Fruit fly (Drosophila melanogaster) whole organism, embryonic: ENCODE data around the gene CG13984.

Experiments used
- ATbp ChIP-seq: fragments of 200-800 bp; sonication (Bioruptor generic); optimal IDR thresholded peaks from 2 replicates; lab custom pipeline; 2017; ENCODE audit warnings: missing biosample characterization, mild to moderate bottlenecking, missing genetic modification characterization, missing genetic modification reagents
- Bteb2 ChIP-seq: fragments of 200-800 bp; sonication (Bioruptor generic); optimal IDR thresholded peaks from 2 replicates; lab custom pipeline; 2016; ENCODE audit warnings: missing biosample characterization, missing genetic modification characterization
- CG10321 ChIP-seq: fragments of 200-800 bp; sonication (Bioruptor generic); IDR thresholded peaks from 2 replicates; pipeline ENCODE4 v1.3.6; 2022; ENCODE audit warnings: missing biosample characterization, missing genetic modification characterization
- CG13123 ChIP-seq: fragments of 200-800 bp; sonication (Bioruptor generic); optimal IDR thresholded peaks from 2 replicates; lab custom pipeline; 2016; ENCODE audit warnings: missing biosample characterization, missing genetic modification characterization
- CG13287 ChIP-seq: fragments of 200-800 bp; sonication (Bioruptor generic); IDR thresholded peaks from 2 replicates; pipeline ENCODE4 v1.3.6; 2022; ENCODE audit warnings: missing biosample characterization, missing genetic modification characterization; ENCODE audit not compliant: partially characterized antibody
- CG13894 ChIP-seq: fragments of 200-800 bp; sonication (Bioruptor generic); optimal IDR thresholded peaks from 3 replicates; lab custom pipeline; 2018; ENCODE audit warnings: missing biosample characterization, mild to moderate bottlenecking, missing genetic modification characterization, moderate library complexity
- CG1602 ChIP-seq: fragments of 200-800 bp; sonication (Bioruptor generic); optimal IDR thresholded peaks from 3 replicates; lab custom pipeline; 2016; ENCODE audit warnings: missing biosample characterization, missing genetic modification characterization
- CG16815 ChIP-seq: fragments of 200-800 bp; sonication (Bioruptor generic); optimal IDR thresholded peaks from 3 replicates; lab custom pipeline; 2017; ENCODE audit warnings: missing biosample characterization, mild to moderate bottlenecking, missing genetic modification characterization
- CG2875 ChIP-seq: fragments of 200-800 bp; sonication (Bioruptor generic); optimal IDR thresholded peaks from 2 replicates; lab custom pipeline; 2017; ENCODE audit warnings: missing biosample characterization, mild to moderate bottlenecking, missing genetic modification characterization, missing genetic modification reagents
- CG2889 ChIP-seq: fragments of 200-800 bp; sonication (Bioruptor generic); IDR thresholded peaks from 3 replicates; pipeline ENCODE4 v1.3.6; 2022; ENCODE audit warnings: missing biosample characterization, missing genetic modification characterization
- CG30403 ChIP-seq: fragments of 200-800 bp; sonication (Bioruptor generic); optimal IDR thresholded peaks from 3 replicates; lab custom pipeline; 2016; ENCODE audit warnings: missing biosample characterization, missing genetic modification characterization
- CG34376 ChIP-seq: fragments of 200-800 bp; sonication (Bioruptor generic); optimal IDR thresholded peaks from 2 replicates; lab custom pipeline; 2018; ENCODE audit warnings: missing biosample characterization, mild to moderate bottlenecking, missing genetic modification characterization
- CG5953 ChIP-seq: fragments of 200-800 bp; sonication (Bioruptor generic); IDR thresholded peaks from 2 replicates; pipeline ENCODE4 v1.3.6; 2022; ENCODE audit warnings: missing biosample characterization, missing genetic modification characterization
- CG6689 ChIP-seq: fragments of 200-800 bp; sonication (Bioruptor generic); IDR thresholded peaks from 2 replicates; pipeline ENCODE4 v1.3.6; 2022; ENCODE audit warnings: missing biosample characterization, missing genetic modification characterization
- CG7987 ChIP-seq: fragments of 200-800 bp; sonication (Bioruptor generic); optimal IDR thresholded peaks from 2 replicates; lab custom pipeline; 2018; ENCODE audit warnings: missing biosample characterization, mild to moderate bottlenecking, missing genetic modification characterization, moderate library complexity
- CG9215 ChIP-seq: fragments of 200-800 bp; sonication (Bioruptor generic); IDR thresholded peaks from 2 replicates; pipeline ENCODE4 v1.3.6; 2022; ENCODE audit warnings: missing biosample characterization, missing genetic modification characterization
- CG9876 ChIP-seq: fragments of 200-800 bp; sonication (Bioruptor generic); optimal IDR thresholded peaks from 2 replicates; lab custom pipeline; 2016; ENCODE audit warnings: missing biosample characterization, missing genetic modification characterization
- Dll ChIP-seq: fragments of 200-800 bp; sonication (Bioruptor generic); IDR thresholded peaks from 4 replicates; pipeline ENCODE4 v1.3.6; 2022; ENCODE audit warnings: missing biosample characterization, missing genetic modification characterization; ENCODE audit not compliant: partially characterized antibody
- Fer1 ChIP-seq: fragments of 200-800 bp; sonication (Bioruptor generic); optimal IDR thresholded peaks from 2 replicates; lab custom pipeline; 2017; ENCODE audit warnings: missing biosample characterization, mild to moderate bottlenecking, missing genetic modification characterization
- GATAe ChIP-seq: fragments of 200-800 bp; sonication (Bioruptor generic); conservative IDR thresholded peaks from 2 replicates; pipeline ENCODE4 v1.3.6; 2022; ENCODE audit warnings: missing biosample characterization, missing genetic modification characterization
- HLH4C ChIP-seq: fragments of 200-800 bp; sonication (Bioruptor generic); IDR thresholded peaks from 3 replicates; pipeline ENCODE4 v1.3.6; 2022; ENCODE audit warnings: missing biosample characterization, missing genetic modification characterization; ENCODE audit not compliant: partially characterized antibody
- Hr39 ChIP-seq: fragments of >200 bp; optimal IDR thresholded peaks from 2 replicates; lab custom pipeline; 2017
- Mrtf ChIP-seq: fragments of 200-800 bp; sonication (Bioruptor generic); IDR thresholded peaks from 3 replicates; pipeline ENCODE4 v1.3.6; 2022; ENCODE audit warnings: missing biosample characterization, missing genetic modification characterization
- NK7.1 ChIP-seq: fragments of 200-800 bp; sonication (Bioruptor generic); optimal IDR thresholded peaks from 3 replicates; lab custom pipeline; 2016; ENCODE audit warnings: missing biosample characterization, missing genetic modification characterization
- Pdp1 ChIP-seq, 2 experiments: fragments of 200-800 bp; sonication (Bioruptor generic); optimal IDR thresholded peaks; 3 replicates each; lab custom pipeline; 2016; ENCODE audit warnings: missing biosample characterization in 2 of 2, missing genetic modification characterization in 2 of 2, mild to moderate bottlenecking in 1 of 2, moderate library complexity in 1 of 2
- Ravus ChIP-seq: fragments of 200-800 bp; sonication (Bioruptor generic); IDR thresholded peaks from 2 replicates; pipeline ENCODE4 v1.3.6; 2022; ENCODE audit warnings: missing biosample characterization, missing genetic modification characterization
- Stat92E ChIP-seq, 3 experiments: fragments of >200 bp in 2 of 3; fragments of 200-800 bp in 1 of 3; sonication (Bioruptor generic) in 1 of 3; optimal IDR thresholded peaks; 2 replicates each; lab custom pipeline; 2017 to 2019; ENCODE audit warnings: missing biosample characterization in 3 of 3, missing genetic modification characterization in 3 of 3, mild to moderate bottlenecking in 1 of 3, moderate library complexity in 1 of 3
- Taf1 ChIP-seq: fragments of 200-800 bp; sonication (Bioruptor generic); IDR thresholded peaks from 2 replicates; pipeline ENCODE4 v1.3.6; 2022; ENCODE audit warnings: missing biosample characterization, missing genetic modification characterization
- ato ChIP-seq: fragments of 200-800 bp; sonication (Bioruptor generic); IDR thresholded peaks from 2 replicates; pipeline ENCODE4 v1.3.6; 2022; ENCODE audit warnings: missing biosample characterization, missing genetic modification characterization; ENCODE audit not compliant: partially characterized antibody
- cato ChIP-seq: fragments of 200-800 bp; sonication (Bioruptor generic); optimal IDR thresholded peaks from 2 replicates; lab custom pipeline; 2016; ENCODE audit warnings: missing biosample characterization, missing genetic modification characterization, borderline replicate concordance
- caup ChIP-seq: fragments of 200-800 bp; sonication (Bioruptor generic); optimal IDR thresholded peaks from 3 replicates; lab custom pipeline; 2017; ENCODE audit warnings: missing biosample characterization, mild to moderate bottlenecking, missing genetic modification characterization, moderate library complexity; ENCODE audit not compliant: severe bottlenecking
- chif ChIP-seq, 2 experiments: fragments of 200-800 bp; sonication (Bioruptor generic); optimal IDR thresholded peaks; 3 replicates each; lab custom pipeline; 2016; ENCODE audit warnings: missing biosample characterization in 2 of 2, missing genetic modification characterization in 2 of 2
- dati ChIP-seq: fragments of 200-800 bp; sonication (Bioruptor generic); IDR thresholded peaks from 2 replicates; pipeline ENCODE4 v1.3.6; 2022; ENCODE audit warnings: missing biosample characterization, missing genetic modification characterization
- dmrt11E ChIP-seq: fragments of 200-800 bp; sonication (Bioruptor generic); optimal IDR thresholded peaks from 3 replicates; lab custom pipeline; 2018; ENCODE audit warnings: missing biosample characterization, mild to moderate bottlenecking, missing genetic modification characterization, moderate library complexity
- dysf ChIP-seq: fragments of 200-800 bp; sonication (Bioruptor generic); IDR thresholded peaks from 3 replicates; pipeline ENCODE4 v1.3.6; 2022; ENCODE audit warnings: missing biosample characterization, missing genetic modification characterization
- esg ChIP-seq: fragments of 200-800 bp; sonication (Bioruptor generic); conservative IDR thresholded peaks from 2 replicates; pipeline ENCODE4 v1.3.6; 2022; ENCODE audit warnings: missing biosample characterization, missing genetic modification characterization
- eve ChIP-seq, 2 experiments: fragments of >200 bp; optimal IDR thresholded peaks; 2 replicates each; lab custom pipeline; 2017; ENCODE audit warnings: missing biosample characterization in 2 of 2, missing genetic modification characterization in 2 of 2
- fru ChIP-seq: fragments of >200 bp; optimal IDR thresholded peaks from 2 replicates; lab custom pipeline; 2017
- gsb-n ChIP-seq: fragments of 200-800 bp; sonication (Bioruptor generic); optimal IDR thresholded peaks from 3 replicates; lab custom pipeline; 2018; ENCODE audit warnings: missing biosample characterization, mild to moderate bottlenecking, missing genetic modification characterization
- hth ChIP-seq: fragments of >200 bp; optimal IDR thresholded peaks from 2 replicates; lab custom pipeline; 2017; ENCODE audit warnings: inconsistent platforms
- kah ChIP-seq: fragments of 200-800 bp; sonication (Bioruptor generic); optimal IDR thresholded peaks from 2 replicates; lab custom pipeline; 2018; ENCODE audit warnings: missing biosample characterization, mild to moderate bottlenecking, missing genetic modification characterization
- kay ChIP-seq: fragments of 200-800 bp; sonication (Bioruptor generic); optimal IDR thresholded peaks from 2 replicates; lab custom pipeline; 2016; ENCODE audit warnings: missing biosample characterization, missing genetic modification characterization
- knrl ChIP-seq: fragments of 200-800 bp; sonication (Bioruptor generic); IDR thresholded peaks from 3 replicates; pipeline ENCODE4 v1.3.6; 2022; ENCODE audit warnings: missing biosample characterization, missing genetic modification characterization; ENCODE audit not compliant: partially characterized antibody
- lilli ChIP-seq: fragments of 200-800 bp; sonication (Bioruptor generic); optimal IDR thresholded peaks from 3 replicates; lab custom pipeline; 2016; ENCODE audit warnings: missing biosample characterization, missing genetic modification characterization
- lola ChIP-seq, 3 experiments: fragments of >200 bp in 2 of 3; fragments of 200-800 bp in 1 of 3; sonication (Bioruptor generic) in 1 of 3; optimal IDR thresholded peaks; 2 replicates each; lab custom pipeline; 2017 to 2019; ENCODE audit warnings: missing biosample characterization in 3 of 3, missing genetic modification characterization in 3 of 3, mild to moderate bottlenecking in 1 of 3, moderate library complexity in 1 of 3
- maf-S ChIP-seq: fragments of 200-800 bp; sonication (Bioruptor generic); optimal IDR thresholded peaks from 2 replicates; lab custom pipeline; 2016; ENCODE audit warnings: missing biosample characterization, missing genetic modification characterization
- repo ChIP-seq: fragments of 200-800 bp; sonication (Bioruptor generic); optimal IDR thresholded peaks from 2 replicates; lab custom pipeline; 2016; ENCODE audit warnings: missing biosample characterization, missing genetic modification characterization
- scrt ChIP-seq: fragments of 200-800 bp; sonication (Bioruptor generic); optimal IDR thresholded peaks from 2 replicates; lab custom pipeline; 2018; ENCODE audit warnings: missing biosample characterization, mild to moderate bottlenecking, missing genetic modification characterization, moderate library complexity
- slp2 ChIP-seq: fragments of 200-800 bp; sonication (Bioruptor generic); optimal IDR thresholded peaks from 2 replicates; lab custom pipeline; 2016; ENCODE audit warnings: missing biosample characterization, missing genetic modification characterization
- unpg ChIP-seq: fragments of 200-800 bp; sonication (Bioruptor generic); optimal IDR thresholded peaks from 3 replicates; lab custom pipeline; 2018; ENCODE audit warnings: missing biosample characterization, mild to moderate bottlenecking, missing genetic modification characterization, moderate library complexity
- yki ChIP-seq: fragments of >200 bp; optimal IDR thresholded peaks from 3 replicates; lab custom pipeline; 2018

The CG13984 gene

dm6 chr2L:6351809-6352182 lies 43.2 kb downstream of the CG13984 start (continued):
- TF ChIP-seq kah (GFP tag; lab: Kevin White, UChicago) (peak; percentile 33), CG34376 (peak; percentile 97), CG5953 (GFP tag; lab: Robert Waterston, UW) (peak; percentile 35), hth (no peak), CG13123 (GFP tag; lab: Kevin White, UChicago) (peak; percentile 4), CG9876 (GFP tag; lab: Kevin White, UChicago) (peak; percentile 47), Hr39 (lab: Kevin White, UChicago) (no peak), cato (GFP tag; lab: Kevin White, UChicago) (peak; percentile 32), CG2875 (GFP tag; lab: Kevin White, UChicago) (no peak), lilli (peak; percentile 89), Bteb2 (GFP tag; lab: Kevin White, UChicago) (peak; percentile 80), CG10321 (GFP tag; lab: Robert Waterston, UW) (no peak), knrl (peak; percentile 47; the same call in 1 of the 3 replicates), Pdp1 (GFP tag; optimal IDR thresholded peaks at IDR 0.05; lab: Kevin White, UChicago) (peak; percentile 85 to 94), CG13894 (tag; lab: Kevin White, UChicago) (peak; percentile 88), CG9215 (GFP tag; lab: Robert Waterston, UW) (peak; percentile 91), scrt (GFP tag; lab: Kevin White, UChicago) (peak; percentile 77), Dll (GFP tag; lab: Robert Waterston, UW) (no peak), maf-S (peak; percentile 70), Taf1 (peak; percentile 90), ATbp (GFP tag; lab: Kevin White, UChicago) (peak; percentile 56), CG16815 (peak; percentile 81), dati (GFP tag; lab: Robert Waterston, UW) (0 out of 2 replicates have a peak, but pooled peaks have one; percentile 25), slp2 (GFP tag; lab: Kevin White, UChicago) (peak; percentile 36), dysf (GFP tag; lab: Robert Waterston, UW) (peak; percentile 94), ato (GFP tag; lab: Robert Waterston, UW) (no peak), caup (peak; percentile 84), kay (peak; percentile 75), lola (GFP tag; optimal IDR thresholded peaks at IDR 0.05; lab: Kevin White, UChicago) (peak in 1 of 3 experiments; percentile 35), CG30403 (GFP tag; lab: Kevin White, UChicago) (peak; percentile 93), CG13287 (GFP tag; lab: Robert Waterston, UW) (no peak), GATAe (GFP tag; lab: Robert Waterston, UW) (peak; percentile 88), Mrtf (GFP tag; lab: Robert Waterston, UW) (peak; percentile 82), chif (GFP tag; optimal IDR thresholded peaks at IDR 0.05; lab: Kevin White, UChicago) (peak; percentile 73 to 78), Fer1 (GFP tag; lab: Kevin White, UChicago) (peak; percentile 87), gsb-n (peak; percentile 23), unpg (peak; percentile 83), dmrt11E (no peak), yki (lab: Kevin White, UChicago) (no peak), Ravus (GFP tag; lab: Robert Waterston, UW) (peak; percentile 77), esg (GFP tag; lab: Robert Waterston, UW) (peak; percentile 90), fru (lab: Kevin White, UChicago) (no peak), HLH4C (GFP tag; lab: Robert Waterston, UW) (0 out of 3 replicates have a peak, but pooled peaks have one; percentile 39), repo (GFP tag; lab: Kevin White, UChicago) (peak; percentile 65), CG7987 (peak; percentile 48), eve (GFP tag; optimal IDR thresholded peaks at IDR 0.05; lab: Kevin White, UChicago) (no peak), CG6689 (GFP tag; lab: Robert Waterston, UW) (peak; percentile 82), CG1602 (GFP tag; lab: Kevin White, UChicago) (peak; percentile 77), Stat92E (GFP tag; optimal IDR thresholded peaks at IDR 0.05; lab: Kevin White, UChicago) (no peak), NK7.1 (GFP tag; lab: Kevin White, UChicago) (peak; percentile 66), CG2889 (GFP tag; lab: Robert Waterston, UW) (peak; percentile 71)
